Worm (Caenorhabditis elegans) whole organism, young adult: Measurements from ENCODE around the gene F17E5.2.

Source experiments
- B0019.2 ChIP-seq: fragments of 200-800 bp; sonication (Bioruptor generic); conservative IDR thresholded peaks from 2 replicates; pipeline ENCODE4 v1.3.6; 2022; ENCODE audit warnings: missing genetic modification reagents, missing genetic modification characterization, missing compliant biosample characterization
- B0035.1 ChIP-seq: sonication (generic microtip); optimal IDR thresholded peaks from 2 replicates; lab custom pipeline; 2016; ENCODE audit warnings: missing genetic modification characterization, mild to moderate bottlenecking, missing compliant biosample characterization, missing genotype, missing genetic modification reagents
- B0336.3 ChIP-seq: fragments of 200-800 bp; sonication (Bioruptor generic); IDR thresholded peaks from 2 replicates; pipeline ENCODE4 v1.3.6; 2022; ENCODE audit warnings: missing genetic modification characterization, missing compliant biosample characterization
- F23B12.7 ChIP-seq: sonication (generic microtip); optimal IDR thresholded peaks from 2 replicates; lab custom pipeline; 2017; ENCODE audit warnings: missing genetic modification characterization, mild to moderate bottlenecking, missing compliant biosample characterization, antibody characterized with exemption, moderate library complexity; ENCODE audit not compliant: insufficient read depth
- F39B2.1 ChIP-seq: fragments of 200-800 bp; sonication (Bioruptor generic); IDR thresholded peaks from 2 replicates; pipeline ENCODE4 v1.3.6; 2022; ENCODE audit warnings: missing genetic modification reagents, missing genetic modification characterization, missing compliant biosample characterization
- K12H6.12 ChIP-seq: fragments of 200-800 bp; sonication (Bioruptor generic); optimal IDR thresholded peaks from 2 replicates; lab custom pipeline; 2018; ENCODE audit warnings: mild to moderate bottlenecking, missing genetic modification characterization, missing compliant biosample characterization
- Y53F4B.3 ChIP-seq: fragments of 200-800 bp; sonication (Bioruptor generic); IDR thresholded peaks from 2 replicates; pipeline ENCODE4 v1.3.6; 2022; ENCODE audit warnings: missing genetic modification reagents, missing genetic modification characterization, missing compliant biosample characterization
- Y95B8A.8 ChIP-seq: fragments of 200-800 bp; sonication (Bioruptor generic); IDR thresholded peaks from 2 replicates; pipeline ENCODE4 v1.3.6; 2022; ENCODE audit warnings: missing genetic modification reagents, missing genetic modification characterization, missing compliant biosample characterization
- ZK185.1 ChIP-seq: sonication (generic microtip); optimal IDR thresholded peaks from 2 replicates; lab custom pipeline; 2016; ENCODE audit warnings: mild to moderate bottlenecking, missing genetic modification characterization, missing compliant biosample characterization; ENCODE audit not compliant: poor library complexity, severe bottlenecking
- akir-1 ChIP-seq: fragments of 200-800 bp; sonication (Bioruptor generic); optimal IDR thresholded peaks from 2 replicates; lab custom pipeline; 2018; ENCODE audit warnings: mild to moderate bottlenecking, missing genetic modification characterization, moderate library complexity, missing compliant biosample characterization
- attf-6 ChIP-seq: fragments of 200-800 bp; sonication (Bioruptor generic); IDR thresholded peaks from 2 replicates; pipeline ENCODE4 v1.3.6; 2022; ENCODE audit warnings: missing genetic modification reagents, missing genetic modification characterization, missing compliant biosample characterization
- bed-1 ChIP-seq: fragments of 200-800 bp; sonication (Bioruptor generic); IDR thresholded peaks from 2 replicates; pipeline ENCODE4 v1.3.6; 2022; ENCODE audit warnings: missing genetic modification reagents, missing genetic modification characterization, missing compliant biosample characterization
- bed-2 ChIP-seq: fragments of 200-800 bp; sonication (Bioruptor generic); IDR thresholded peaks from 2 replicates; pipeline ENCODE4 v1.3.6; 2022; ENCODE audit warnings: missing genetic modification reagents, missing genetic modification characterization, missing compliant biosample characterization
- ceh-58 ChIP-seq: fragments of 200-800 bp; sonication (Bioruptor generic); IDR thresholded peaks from 2 replicates; pipeline ENCODE4 v1.3.6; 2022; ENCODE audit warnings: missing genetic modification characterization, missing compliant biosample characterization
- ceh-79 ChIP-seq: sonication (generic microtip); optimal IDR thresholded peaks from 2 replicates; lab custom pipeline; 2017; ENCODE audit warnings: mild to moderate bottlenecking, missing genetic modification characterization, missing compliant biosample characterization
- die-1 ChIP-seq: sonication (generic microtip); optimal IDR thresholded peaks from 2 replicates; lab custom pipeline; 2016; ENCODE audit warnings: missing genotype, mild to moderate bottlenecking, missing genetic modification characterization, missing compliant biosample characterization
- dpff-1 ChIP-seq: sonication (generic microtip); optimal IDR thresholded peaks from 2 replicates; lab custom pipeline; 2017; ENCODE audit warnings: mild to moderate bottlenecking, missing genetic modification characterization, missing compliant biosample characterization
- ets-4 ChIP-seq: fragments of 200-800 bp; sonication (Bioruptor generic); optimal IDR thresholded peaks from 2 replicates; lab custom pipeline; 2018; ENCODE audit warnings: mild to moderate bottlenecking, missing genetic modification characterization, missing compliant biosample characterization
- hlh-12 ChIP-seq: sonication (generic microtip); optimal IDR thresholded peaks from 2 replicates; lab custom pipeline; 2016; ENCODE audit warnings: missing genetic modification characterization, missing compliant biosample characterization
- hlh-26 ChIP-seq: fragments of 200-800 bp; sonication (Bioruptor generic); conservative IDR thresholded peaks from 2 replicates; pipeline ENCODE4 v1.3.6; 2022; ENCODE audit warnings: missing genetic modification reagents, missing genetic modification characterization, missing compliant biosample characterization
- hmg-1.2 ChIP-seq: fragments of 200-800 bp; sonication (Bioruptor generic); IDR thresholded peaks from 2 replicates; pipeline ENCODE4 v1.3.6; 2022; ENCODE audit warnings: missing genetic modification reagents, missing genetic modification characterization, missing compliant biosample characterization
- lag-1 ChIP-seq: fragments of 200-800 bp; sonication (Bioruptor generic); IDR thresholded peaks from 2 replicates; pipeline ENCODE4 v1.3.6; 2022; ENCODE audit warnings: missing genetic modification reagents, missing genetic modification characterization, missing compliant biosample characterization
- lin-54 ChIP-seq: fragments of 200-800 bp; sonication (Bioruptor generic); optimal IDR thresholded peaks from 2 replicates; lab custom pipeline; 2018; ENCODE audit warnings: mild to moderate bottlenecking, missing genetic modification characterization, missing compliant biosample characterization
- lir-1 ChIP-seq: fragments of 200-800 bp; sonication (Bioruptor generic); conservative IDR thresholded peaks from 2 replicates; pipeline ENCODE4 v1.3.6; 2022; ENCODE audit warnings: missing genetic modification reagents, missing genetic modification characterization, missing compliant biosample characterization
- lsl-1 ChIP-seq: fragments of 200-800 bp; sonication (Bioruptor generic); optimal IDR thresholded peaks from 2 replicates; lab custom pipeline; 2018; ENCODE audit warnings: mild to moderate bottlenecking, missing genetic modification characterization, moderate library complexity, missing compliant biosample characterization
- mxl-1 ChIP-seq: sonication (generic microtip); optimal IDR thresholded peaks from 2 replicates; lab custom pipeline; 2016; ENCODE audit warnings: missing genetic modification characterization, missing compliant biosample characterization
- nfya-2 ChIP-seq: fragments of 200-800 bp; sonication (Bioruptor generic); IDR thresholded peaks from 2 replicates; pipeline ENCODE4 v1.3.6; 2022; ENCODE audit warnings: missing genetic modification reagents, missing genetic modification characterization, missing compliant biosample characterization
- nfyb-1 ChIP-seq: fragments of 200-800 bp; sonication (Bioruptor generic); IDR thresholded peaks from 2 replicates; pipeline ENCODE4 v1.3.6; 2022; ENCODE audit warnings: missing genetic modification reagents, missing genetic modification characterization, missing compliant biosample characterization
- nhr-27 ChIP-seq: fragments of 200-800 bp; sonication (Bioruptor generic); optimal IDR thresholded peaks from 2 replicates; lab custom pipeline; 2018; ENCODE audit warnings: mild to moderate bottlenecking, missing genetic modification characterization, moderate library complexity, missing compliant biosample characterization
- nhr-80 ChIP-seq: sonication (generic microtip); optimal IDR thresholded peaks from 2 replicates; lab custom pipeline; 2016; ENCODE audit warnings: missing genetic modification characterization, missing compliant biosample characterization
- sdz-38 ChIP-seq: sonication (generic microtip); optimal IDR thresholded peaks from 2 replicates; lab custom pipeline; 2016; ENCODE audit warnings: missing genotype, missing genetic modification characterization, missing compliant biosample characterization
- sea-2 ChIP-seq: fragments of 200-800 bp; sonication (Bioruptor generic); IDR thresholded peaks from 2 replicates; pipeline ENCODE4 v1.3.6; 2022; ENCODE audit warnings: missing genetic modification characterization, missing compliant biosample characterization
- snpc-1.3 ChIP-seq: sonication (generic microtip); optimal IDR thresholded peaks from 2 replicates; lab custom pipeline; 2017; ENCODE audit warnings: missing genetic modification characterization, mild to moderate bottlenecking, missing compliant biosample characterization, antibody characterized with exemption, moderate library complexity, missing genotype, missing genetic modification reagents; ENCODE audit not compliant: insufficient read depth
- snpc-3.4 ChIP-seq: sonication (generic microtip); optimal IDR thresholded peaks from 2 replicates; lab custom pipeline; 2017; ENCODE audit warnings: missing genetic modification characterization, mild to moderate bottlenecking, missing compliant biosample characterization, antibody characterized with exemption, moderate library complexity, missing genotype, missing genetic modification reagents
- snpc-4 ChIP-seq, 5 experiments: fragments of 150-350 bp in 1 of 5; sonication (generic microtip) in 4 of 5; optimal IDR thresholded peaks; 2 replicates each; lab custom pipeline; 2014 to 2018; ENCODE audit warnings: missing genetic modification characterization in 5 of 5, missing biosample characterization in 3 of 5, antibody characterized with exemption in 2 of 5, mild to moderate bottlenecking in 2 of 5, missing compliant biosample characterization in 2 of 5, missing genotype in 2 of 5, moderate library complexity in 2 of 5, missing genetic modification reagents in 1 of 5
- sptf-2 ChIP-seq: fragments of 200-800 bp; sonication (Bioruptor generic); optimal IDR thresholded peaks from 2 replicates; lab custom pipeline; 2018; ENCODE audit warnings: mild to moderate bottlenecking, missing genetic modification characterization, missing compliant biosample characterization
- tbp1 ChIP-seq: fragments of 200-800 bp; sonication (Bioruptor generic); optimal IDR thresholded peaks from 2 replicates; lab custom pipeline; 2018; ENCODE audit warnings: mild to moderate bottlenecking, missing genetic modification characterization, missing compliant biosample characterization
- tbx-9 ChIP-seq: sonication (generic microtip); optimal IDR thresholded peaks from 2 replicates; lab custom pipeline; 2016; ENCODE audit warnings: borderline replicate concordance, missing genetic modification characterization, inconsistent platforms, missing compliant biosample characterization
- zim-3 ChIP-seq: sonication (generic microtip); optimal IDR thresholded peaks from 2 replicates; lab custom pipeline; 2017; ENCODE audit warnings: mild to moderate bottlenecking, missing genetic modification characterization, moderate library complexity, missing compliant biosample characterization
- ztf-22 ChIP-seq: fragments of 200-800 bp; sonication (Bioruptor generic); optimal IDR thresholded peaks from 2 replicates; lab custom pipeline; 2018; ENCODE audit warnings: mild to moderate bottlenecking, missing genetic modification characterization, moderate library complexity, missing compliant biosample characterization
- ztf-26 ChIP-seq: sonication (generic microtip); optimal IDR thresholded peaks from 2 replicates; lab custom pipeline; 2017; ENCODE audit warnings: missing genetic modification characterization, missing compliant biosample characterization
- ztf-3 ChIP-seq: fragments of 200-800 bp; sonication (Bioruptor generic); optimal IDR thresholded peaks from 2 replicates; lab custom pipeline; 2018; ENCODE audit warnings: mild to moderate bottlenecking, missing genetic modification characterization, missing compliant biosample characterization
- ztf-6 ChIP-seq: fragments of 200-800 bp; sonication (Bioruptor generic); IDR thresholded peaks from 2 replicates; pipeline ENCODE4 v1.3.6; 2022; ENCODE audit warnings: missing genetic modification reagents, missing genetic modification characterization, missing compliant biosample characterization

Gene F17E5.2

DNA sequence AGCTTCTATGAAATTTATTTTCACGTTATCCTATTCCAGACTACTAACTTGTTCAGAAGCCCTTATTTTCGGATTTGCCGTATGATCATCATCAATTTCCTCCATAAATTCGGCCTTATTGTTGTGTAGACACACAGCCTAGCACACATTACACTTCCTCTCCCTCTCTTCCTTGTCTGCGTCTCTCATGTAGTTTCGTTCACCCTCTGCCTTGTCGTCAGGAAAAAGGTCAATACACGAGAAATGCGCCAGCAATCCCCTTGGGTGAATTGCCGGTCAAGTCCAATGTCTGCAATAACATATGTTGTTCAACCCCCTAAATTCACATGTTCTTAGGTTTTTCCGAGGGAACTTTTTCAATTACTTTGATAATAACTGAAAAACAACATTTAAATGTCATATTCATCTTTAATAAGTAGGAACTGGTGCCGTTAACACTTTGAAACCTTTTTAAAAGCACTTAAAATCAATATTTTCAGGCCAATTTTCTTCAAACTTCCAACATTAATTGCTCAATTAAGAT, at the start of gene F17E5.2 (continued):
- TF ChIP-seq F23B12.7 (tag; lab: Kevin White, UChicago) (peak; percentile 14), nhr-27 (tag; lab: Kevin White, UChicago) (no peak), lag-1 (GFP tag; lab: Robert Waterston, UW) (no peak), die-1 (tag; lab: Kevin White, UChicago) (peak; percentile 8), mxl-1 (tag; lab: Kevin White, UChicago) (no peak), snpc-4 (GFP tag; optimal IDR thresholded peaks at IDR 0.05; lab: Kevin White, UChicago) (no peak), snpc-4 (tag; optimal IDR thresholded peaks at IDR 0.05; lab: Kevin White, UChicago) (peak in 2 of 4 experiments; percentile 51 to 80), ztf-22 (GFP tag; lab: Kevin White, UChicago) (peak; percentile 62), ztf-26 (tag; lab: Kevin White, UChicago) (peak; percentile 77), nhr-80 (peak; percentile 94), hmg-1.2 (GFP tag; lab: Robert Waterston, UW) (peak; percentile 87), sptf-2 (GFP tag; lab: Kevin White, UChicago) (no peak)

- TF ChIP-seq snpc-4 (GFP tag; optimal IDR thresholded peaks at IDR 0.05; lab: Kevin White, UChicago) (no peak), snpc-4 (tag; optimal IDR thresholded peaks at IDR 0.05; lab: Kevin White, UChicago) (no peak), nfya-2 (no peak), sea-2 (GFP tag; lab: Robert Waterston, UW) (no peak), tbp1 (no peak), mxl-1 (tag; lab: Kevin White, UChicago) (no peak)
- TF ChIP-seq, all 124 proteins: peak for 0
These were observed 47.3 kb upstream of the F17E5.2 start, which contains the start of gene F42F12.11 for ce11 chrX:12346729-12347128. TSS of gene F42F12.11 (plus strand) at chrX:12347029.

- TF ChIP-seq bed-2 (GFP tag; lab: Robert Waterston, UW) (no peak), ztf-3 (no peak), akir-1 (GFP tag; lab: Kevin White, UChicago) (peak; percentile 14), tbx-9 (tag; lab: Kevin White, UChicago) (no peak), ets-4 (GFP tag; lab: Kevin White, UChicago) (no peak), nhr-80 (peak; percentile 49), snpc-3.4 (peak; percentile 56), tbp1 (peak; percentile 94), ZK185.1 (peak; percentile 71), ztf-6 (GFP tag; lab: Robert Waterston, UW) (no peak), K12H6.12 (tag; lab: Kevin White, UChicago) (no peak), hlh-12 (no peak), hlh-26 (GFP tag; lab: Robert Waterston, UW) (no peak), B0336.3 (GFP tag; lab: Robert Waterston, UW) (no peak), Y95B8A.8 (0 out of 2 replicates have a peak, but pooled peaks have one; percentile 51), sdz-38 (tag; lab: Kevin White, UChicago) (peak; percentile 26), nfyb-1 (GFP tag; lab: Robert Waterston, UW) (peak; percentile 73), lsl-1 (GFP tag; lab: Kevin White, UChicago) (no peak), dpff-1 (no peak), B0035.1 (peak; percentile 18), ceh-58 (GFP tag; lab: Robert Waterston, UW) (no peak), snpc-1.3 (peak; percentile 81), ceh-79 (tag; lab: Kevin White, UChicago) (peak; percentile 48), lin-54 (no peak), F39B2.1 (GFP tag; lab: Robert Waterston, UW) (no peak), zim-3 (tag; lab: Kevin White, UChicago) (no peak), bed-1 (GFP tag; lab: Robert Waterston, UW) (no peak), Y53F4B.3 (0 out of 2 replicates have a peak, but pooled peaks have one; percentile 27), lir-1 (GFP tag; lab: Robert Waterston, UW) (no peak), attf-6 (GFP tag; lab: Robert Waterston, UW) (peak; percentile 71), B0019.2 (GFP tag; lab: Robert Waterston, UW) (0 out of 2 replicates have a peak, but pooled peaks have one; percentile 7), sea-2 (GFP tag; lab: Robert Waterston, UW) (no peak)
These were observed 46.2 kb upstream of the F17E5.2 start for ce11 chrX:12347822-12348221.
